Worm (Caenorhabditis elegans) whole organism, L2 larva: ENCODE data around the gene C25F9.14.
"Not testable (repeated sequence)": the region's sequence is repeated elsewhere in the genome, so short reads cannot be mapped to it uniquely, and the experiment has no call there.

ENCODE experiments used
- aly-2 ChIP-seq: fragments of 150-350 bp; optimal IDR thresholded peaks from 2 replicates; lab custom pipeline; 2014; ENCODE audit warnings: missing biosample characterization, missing genetic modification characterization
- egl-27 ChIP-seq: sonication (generic microtip); optimal IDR thresholded peaks from 3 replicates; lab custom pipeline; 2017; ENCODE audit warnings: missing biosample characterization, missing genetic modification reagents, missing genetic modification characterization
- lin-39 ChIP-seq: fragments of 150-350 bp; optimal IDR thresholded peaks from 2 replicates; lab custom pipeline; 2014; ENCODE audit warnings: missing biosample characterization, missing genetic modification reagents, missing genetic modification characterization
- lsy-2 ChIP-seq, 2 experiments: fragments of 150-350 bp in 1 of 2; sonication (generic microtip) in 1 of 2; optimal IDR thresholded peaks; 2 replicates each; lab custom pipeline; 2014 to 2017; ENCODE audit warnings: missing biosample characterization in 2 of 2, missing genetic modification characterization in 2 of 2
- nhr-10 ChIP-seq: sonication (generic microtip); optimal IDR thresholded peaks from 2 replicates; lab custom pipeline; 2017; ENCODE audit warnings: missing biosample characterization, missing genetic modification characterization
- nhr-23 ChIP-seq: fragments of 150-350 bp; optimal IDR thresholded peaks from 2 replicates; lab custom pipeline; 2014; ENCODE audit warnings: missing biosample characterization, missing genetic modification reagents, missing genetic modification characterization
- nhr-237 ChIP-seq: fragments of 150-350 bp; optimal IDR thresholded peaks from 2 replicates; lab custom pipeline; 2014; ENCODE audit warnings: missing biosample characterization, missing genetic modification characterization
- nhr-25 ChIP-seq: fragments of 150-350 bp; sonication (generic microtip); optimal IDR thresholded peaks from 3 replicates; lab custom pipeline; 2014; ENCODE audit warnings: missing biosample characterization, missing genetic modification characterization
- unc-39 ChIP-seq: fragments of 150-350 bp; optimal IDR thresholded peaks from 2 replicates; lab custom pipeline; 2014; ENCODE audit warnings: missing biosample characterization, missing genetic modification characterization
- ztf-11 ChIP-seq: sonication (generic microtip); optimal IDR thresholded peaks from 2 replicates; lab custom pipeline; 2017; ENCODE audit warnings: missing biosample characterization, missing genetic modification characterization

ce11 chrV:19459501-19459900 is 23.2 kb downstream of the C25F9.14 start:
- TF ChIP-seq nhr-237 (tag; lab: Kevin White, UChicago); nhr-10 (tag; lab: Kevin White, UChicago); lsy-2 (tag; optimal IDR thresholded peaks at IDR 0.05; lab: Kevin White, UChicago); ztf-11 (tag; lab: Kevin White, UChicago); nhr-23; nhr-25 (tag; lab: Kevin White, UChicago); unc-39 (tag; lab: Kevin White, UChicago); lin-39 (tag; lab: Kevin White, UChicago); aly-2 (tag; lab: Kevin White, UChicago); egl-27: not testable (repeated sequence)
